Worm (Caenorhabditis elegans): ENCODE measurements around the gene glb-3.
"Not testable (repeated sequence)": the region's sequence is repeated elsewhere in the genome, so short reads cannot be mapped to it uniquely, and the experiment has no call there.

glb-3 gene

ce11 chrV:11109647-11110046, 24.7 kb upstream of the glb-3 start, which contains the start of gene Y42A5A.5:
Gene Y42A5A.5 (minus strand): TSS chrV:11109747.
- not testable (repeated sequence) for TF ChIP-seq ceh-36 (tag; optimal IDR thresholded peaks at IDR 0.05); ceh-13 (GFP tag; optimal IDR thresholded peaks at IDR 0.05); hnd-1 (tag; optimal IDR thresholded peaks at IDR 0.05)

- peak; percentile 49; the same call in 1 of the 2 replicates for TF ChIP-seq flt-1 (GFP tag; IDR thresholded peaks at IDR 0.05)
- peak; percentile 55 for TF ChIP-seq hnd-1 (tag; optimal IDR thresholded peaks at IDR 0.05)
- peak; percentile 70; the same call in 1 of the 2 replicates for TF ChIP-seq sea-1 (GFP tag; conservative IDR thresholded peaks at IDR 0.05)
- TF ChIP-seq B0310.2 (tag; optimal IDR thresholded peaks at IDR 0.05): no peak
- TF ChIP-seq tbx-11 (GFP tag; IDR thresholded peaks at IDR 0.05): peak; percentile 74; the same call in 1 of the 2 replicates
- TF ChIP-seq ets-7 (tag; optimal IDR thresholded peaks at IDR 0.05): peak; percentile 53
- TF ChIP-seq hmg-4 (GFP tag; optimal IDR thresholded peaks at IDR 0.05): peak; percentile 56
- TF ChIP-seq tra-4 (tag; optimal IDR thresholded peaks at IDR 0.05): peak; percentile 62
- peak; percentile 51 for TF ChIP-seq ceh-36 (tag; optimal IDR thresholded peaks at IDR 0.05)
- peak; percentile 76 for TF ChIP-seq aly-1 (tag; optimal IDR thresholded peaks at IDR 0.05)
- peak; percentile 91 for TF ChIP-seq F13C5.2 (tag; optimal IDR thresholded peaks at IDR 0.05)
- TF ChIP-seq tbx-37 (GFP tag; conservative IDR thresholded peaks at IDR 0.05): peak; percentile 61; the same call in 1 of the 2 replicates
- TF ChIP-seq hmbx-1 (tag; optimal IDR thresholded peaks at IDR 0.05): peak; percentile 48
- no peak for TF ChIP-seq pes-1 (GFP tag; IDR thresholded peaks at IDR 0.05)
- no peak for TF ChIP-seq ama-1 (optimal IDR thresholded peaks at IDR 0.05)
- peak; percentile 60 for TF ChIP-seq ceh-13 (GFP tag; optimal IDR thresholded peaks at IDR 0.05)
- peak; percentile 51; the same call in 1 of the 2 replicates for TF ChIP-seq scrt-1 (GFP tag; IDR thresholded peaks at IDR 0.05)
Observed at ce11 chrV:11113041-11113574, 21.3 kb upstream of the glb-3 start, which contains the start of gene erfa-3. Gene erfa-3 (minus strand): TSS chrV:11113091.

- no peak for TF ChIP-seq sea-1 (GFP tag; conservative IDR thresholded peaks at IDR 0.05)
- no peak for TF ChIP-seq aly-1 (tag; optimal IDR thresholded peaks at IDR 0.05)
- TF ChIP-seq hmbx-1 (tag; optimal IDR thresholded peaks at IDR 0.05): no peak
- TF ChIP-seq B0310.2 (tag; optimal IDR thresholded peaks at IDR 0.05): no peak
- TF ChIP-seq pes-1 (GFP tag; IDR thresholded peaks at IDR 0.05): no peak
- no peak for TF ChIP-seq ets-7 (tag; optimal IDR thresholded peaks at IDR 0.05)
- no peak for TF ChIP-seq flt-1 (GFP tag; IDR thresholded peaks at IDR 0.05)
- TF ChIP-seq ceh-36 (tag; optimal IDR thresholded peaks at IDR 0.05): no peak
- no peak for TF ChIP-seq tra-4 (tag; optimal IDR thresholded peaks at IDR 0.05)
- no peak for TF ChIP-seq ama-1 (optimal IDR thresholded peaks at IDR 0.05)
- TF ChIP-seq tbx-11 (GFP tag; IDR thresholded peaks at IDR 0.05): no peak
Observed at ce11 chrV:11113607-11114006, 20.8 kb upstream of the glb-3 start, which contains the start of gene math-33. Gene math-33 (plus strand): TSS chrV:11113907.

- TF ChIP-seq hmbx-1 (tag; optimal IDR thresholded peaks at IDR 0.05): no peak
Observed at ce11 chrV:11118179-11118725, 16.1 kb upstream of the glb-3 start.

ce11 chrV:11119294-11119755, 15.1 kb upstream of the glb-3 start, which contains the start of gene scb-1:
Gene scb-1 (minus strand): TSS chrV:11119705.
- TF ChIP-seq hnd-1 (tag; optimal IDR thresholded peaks at IDR 0.05): no peak
- no peak for TF ChIP-seq scrt-1 (GFP tag; IDR thresholded peaks at IDR 0.05)
- no peak for TF ChIP-seq F13C5.2 (tag; optimal IDR thresholded peaks at IDR 0.05)
- no peak for TF ChIP-seq ceh-36 (tag; optimal IDR thresholded peaks at IDR 0.05)
- TF ChIP-seq pes-1 (GFP tag; IDR thresholded peaks at IDR 0.05): no peak
- TF ChIP-seq sea-1 (GFP tag; conservative IDR thresholded peaks at IDR 0.05): no peak
- no peak for TF ChIP-seq B0310.2 (tag; optimal IDR thresholded peaks at IDR 0.05)
- TF ChIP-seq tbx-37 (GFP tag; conservative IDR thresholded peaks at IDR 0.05): no peak
- TF ChIP-seq ets-7 (tag; optimal IDR thresholded peaks at IDR 0.05): no peak
- TF ChIP-seq hmg-4 (GFP tag; optimal IDR thresholded peaks at IDR 0.05): no peak
- no peak for TF ChIP-seq tbx-11 (GFP tag; IDR thresholded peaks at IDR 0.05)
- no peak for TF ChIP-seq ama-1 (optimal IDR thresholded peaks at IDR 0.05)

ce11 chrV:11121247-11121646, 13.1 kb upstream of the glb-3 start:
- TF ChIP-seq flt-1 (GFP tag; IDR thresholded peaks at IDR 0.05) (no peak), ceh-13 (GFP tag; optimal IDR thresholded peaks at IDR 0.05) (no peak), tra-4 (tag; optimal IDR thresholded peaks at IDR 0.05) (no peak), F13C5.2 (tag; optimal IDR thresholded peaks at IDR 0.05) (no peak), ama-1 (optimal IDR thresholded peaks at IDR 0.05) (no peak), sea-1 (GFP tag; conservative IDR thresholded peaks at IDR 0.05) (no peak), pes-1 (GFP tag; IDR thresholded peaks at IDR 0.05) (no peak), hnd-1 (tag; optimal IDR thresholded peaks at IDR 0.05) (no peak), scrt-1 (GFP tag; IDR thresholded peaks at IDR 0.05) (no peak), hmg-4 (GFP tag; optimal IDR thresholded peaks at IDR 0.05) (no peak), tbx-11 (GFP tag; IDR thresholded peaks at IDR 0.05) (no peak), ets-7 (tag; optimal IDR thresholded peaks at IDR 0.05) (no peak), B0310.2 (tag; optimal IDR thresholded peaks at IDR 0.05) (no peak), ceh-36 (tag; optimal IDR thresholded peaks at IDR 0.05) (no peak)

ce11 chrV:11122466-11122865, 11.9 kb upstream of the glb-3 start, which contains the start of gene mboa-2:
Gene mboa-2 (minus strand): TSS chrV:11122493.
- TF ChIP-seq ceh-13 (GFP tag; optimal IDR thresholded peaks at IDR 0.05): no peak
- TF ChIP-seq flt-1 (GFP tag; IDR thresholded peaks at IDR 0.05): no peak
- no peak for TF ChIP-seq hmbx-1 (tag; optimal IDR thresholded peaks at IDR 0.05)
- TF ChIP-seq ets-7 (tag; optimal IDR thresholded peaks at IDR 0.05): no peak
- TF ChIP-seq aly-1 (tag; optimal IDR thresholded peaks at IDR 0.05): no peak
- no peak for TF ChIP-seq tbx-11 (GFP tag; IDR thresholded peaks at IDR 0.05)
- TF ChIP-seq tra-4 (tag; optimal IDR thresholded peaks at IDR 0.05): no peak
- no peak for TF ChIP-seq F13C5.2 (tag; optimal IDR thresholded peaks at IDR 0.05)
- TF ChIP-seq scrt-1 (GFP tag; IDR thresholded peaks at IDR 0.05): no peak
- no peak for TF ChIP-seq ceh-36 (tag; optimal IDR thresholded peaks at IDR 0.05)
- no peak for TF ChIP-seq B0310.2 (tag; optimal IDR thresholded peaks at IDR 0.05)
- no peak for TF ChIP-seq tbx-37 (GFP tag; conservative IDR thresholded peaks at IDR 0.05)
- TF ChIP-seq sea-1 (GFP tag; conservative IDR thresholded peaks at IDR 0.05): no peak
- no peak for TF ChIP-seq hnd-1 (tag; optimal IDR thresholded peaks at IDR 0.05)
